Fruit fly (Drosophila melanogaster) whole organism, prepupa: ENCODE measurements around the gene Cyp4ac3.

Source experiments
- Blimp-1 ChIP-seq: fragments of 200-800 bp; sonication (Bioruptor generic); optimal IDR thresholded peaks from 3 replicates; lab custom pipeline; 2017; ENCODE audit warnings: missing biosample characterization, missing genetic modification characterization, mild to moderate bottlenecking, moderate library complexity, missing genetic modification reagents
- CG10631 ChIP-seq: fragments of 200-800 bp; sonication (Bioruptor generic); optimal IDR thresholded peaks from 2 replicates; lab custom pipeline; 2016; ENCODE audit warnings: missing biosample characterization, missing genetic modification characterization
- CG11294 ChIP-seq: fragments of 200-800 bp; sonication (Bioruptor generic); IDR thresholded peaks from 2 replicates; pipeline ENCODE4 v1.3.6; 2022; ENCODE audit warnings: missing biosample characterization, missing genetic modification characterization
- CG11762 ChIP-seq: fragments of 200-800 bp; sonication (Bioruptor generic); optimal IDR thresholded peaks from 3 replicates; lab custom pipeline; 2016; ENCODE audit warnings: missing biosample characterization, missing genetic modification characterization; ENCODE audit not compliant: insufficient read depth
- CG15336 ChIP-seq: fragments of 200-800 bp; sonication (Bioruptor generic); IDR thresholded peaks from 2 replicates; pipeline ENCODE4 v1.3.6; 2022; ENCODE audit warnings: missing biosample characterization, missing genetic modification characterization
- CG1621 ChIP-seq: fragments of 200-800 bp; sonication (Bioruptor generic); optimal IDR thresholded peaks from 3 replicates; lab custom pipeline; 2018; ENCODE audit warnings: missing biosample characterization, mild to moderate bottlenecking, missing genetic modification characterization
- CG16779 ChIP-seq: fragments of 200-800 bp; sonication (Bioruptor generic); optimal IDR thresholded peaks from 3 replicates; lab custom pipeline; 2017; ENCODE audit warnings: missing biosample characterization, mild to moderate bottlenecking, missing genetic modification characterization
- CG3032 ChIP-seq: fragments of 200-800 bp; optimal IDR thresholded peaks from 2 replicates; lab custom pipeline; 2019; ENCODE audit warnings: missing biosample characterization, mild to moderate bottlenecking, missing genetic modification characterization, moderate library complexity
- CG31627 ChIP-seq: fragments of 200-800 bp; sonication (Bioruptor generic); optimal IDR thresholded peaks from 3 replicates; lab custom pipeline; 2016; ENCODE audit warnings: missing biosample characterization, missing genetic modification characterization
- CG32006 ChIP-seq: fragments of 200-800 bp; sonication (Bioruptor generic); optimal IDR thresholded peaks from 3 replicates; lab custom pipeline; 2017; ENCODE audit warnings: missing biosample characterization, mild to moderate bottlenecking, missing genetic modification characterization
- CG4318 ChIP-seq: fragments of 200-800 bp; sonication (Bioruptor generic); optimal IDR thresholded peaks from 3 replicates; lab custom pipeline; 2017; ENCODE audit warnings: missing biosample characterization, mild to moderate bottlenecking, missing genetic modification characterization
- CG6163 ChIP-seq: fragments of 200-800 bp; sonication (Bioruptor generic); IDR thresholded peaks from 3 replicates; pipeline ENCODE4 v1.3.6; 2022; ENCODE audit warnings: missing biosample characterization, missing genetic modification characterization
- CG6276 ChIP-seq: fragments of 200-800 bp; sonication (Bioruptor generic); optimal IDR thresholded peaks from 2 replicates; lab custom pipeline; 2017; ENCODE audit warnings: missing biosample characterization, mild to moderate bottlenecking, missing genetic modification characterization
- CG6808 ChIP-seq: fragments of 200-800 bp; sonication (Bioruptor generic); optimal IDR thresholded peaks from 3 replicates; lab custom pipeline; 2017; ENCODE audit warnings: missing biosample characterization, missing genetic modification characterization, mild to moderate bottlenecking, moderate library complexity, missing genetic modification reagents
- CG6854 ChIP-seq: fragments of 200-800 bp; sonication (Bioruptor generic); optimal IDR thresholded peaks from 2 replicates; lab custom pipeline; 2017; ENCODE audit warnings: missing biosample characterization, mild to moderate bottlenecking, missing genetic modification characterization
- CG8119 ChIP-seq: fragments of 200-800 bp; sonication (Bioruptor generic); IDR thresholded peaks from 3 replicates; pipeline ENCODE4 v1.3.6; 2022; ENCODE audit warnings: missing biosample characterization, missing genetic modification characterization
- CG8319 ChIP-seq: fragments of 200-800 bp; sonication (Bioruptor generic); optimal IDR thresholded peaks from 3 replicates; lab custom pipeline; 2016; ENCODE audit warnings: missing biosample characterization, missing genetic modification characterization
- CG8632 ChIP-seq: fragments of 200-800 bp; sonication (Bioruptor generic); optimal IDR thresholded peaks from 3 replicates; lab custom pipeline; 2016; ENCODE audit warnings: missing biosample characterization, missing genetic modification characterization
- CG9139 ChIP-seq: fragments of 200-800 bp; sonication (Bioruptor generic); optimal IDR thresholded peaks from 3 replicates; lab custom pipeline; 2017; ENCODE audit warnings: missing biosample characterization, mild to moderate bottlenecking, missing genetic modification characterization
- Eip75B ChIP-seq: fragments of 200-800 bp; sonication (Bioruptor generic); optimal IDR thresholded peaks from 3 replicates; lab custom pipeline; 2016; ENCODE audit warnings: missing biosample characterization, missing genetic modification characterization
- Eip78C ChIP-seq: fragments of 200-800 bp; sonication (Bioruptor generic); peaks from one replicate; lab custom pipeline; 2016; ENCODE audit warnings: missing biosample characterization, missing genetic modification characterization
- Eip93F ChIP-seq: fragments of 200-800 bp; sonication (Bioruptor generic); optimal IDR thresholded peaks from 2 replicates; lab custom pipeline; 2016; ENCODE audit warnings: missing biosample characterization, mild to moderate bottlenecking, missing genetic modification characterization
- Ets21C ChIP-seq: fragments of 200-800 bp; sonication (Bioruptor generic); optimal IDR thresholded peaks from 3 replicates; lab custom pipeline; 2016; ENCODE audit warnings: missing biosample characterization, missing genetic modification characterization
- Ets96B ChIP-seq: fragments of 200-800 bp; optimal IDR thresholded peaks from 2 replicates; lab custom pipeline; 2019; ENCODE audit warnings: missing biosample characterization, mild to moderate bottlenecking, missing genetic modification characterization, moderate library complexity
- Gug ChIP-seq: fragments of 200-800 bp; sonication (Bioruptor generic); IDR thresholded peaks from 2 replicates; pipeline ENCODE4 v1.3.6; 2022; ENCODE audit warnings: missing biosample characterization, missing genetic modification characterization
- Hr38 ChIP-seq: sonication (Bioruptor generic); optimal IDR thresholded peaks from 2 replicates; lab custom pipeline; 2016; ENCODE audit warnings: missing biosample characterization, missing genetic modification characterization
- Hr39 ChIP-seq: fragments of 200-800 bp; sonication (Bioruptor generic); optimal IDR thresholded peaks from 2 replicates; lab custom pipeline; 2016; ENCODE audit warnings: missing biosample characterization, missing genetic modification characterization
- Hr4 ChIP-seq: fragments of 200-800 bp; sonication (Bioruptor generic); optimal IDR thresholded peaks from 3 replicates; lab custom pipeline; 2016; ENCODE audit warnings: missing biosample characterization, missing genetic modification characterization
- Met ChIP-seq: fragments of 200-800 bp; sonication (Bioruptor generic); optimal IDR thresholded peaks from 3 replicates; lab custom pipeline; 2016; ENCODE audit warnings: missing biosample characterization, missing genetic modification characterization
- OdsH ChIP-seq: fragments of 200-800 bp; sonication (Bioruptor generic); optimal IDR thresholded peaks from 3 replicates; lab custom pipeline; 2016; ENCODE audit warnings: missing biosample characterization, missing genetic modification characterization
- Sox102F ChIP-seq: fragments of 200-800 bp; sonication (Bioruptor generic); optimal IDR thresholded peaks from 2 replicates; lab custom pipeline; 2016; ENCODE audit warnings: missing biosample characterization, mild to moderate bottlenecking, missing genetic modification characterization
- Sox14 ChIP-seq: fragments of 200-800 bp; sonication (Bioruptor generic); optimal IDR thresholded peaks from 3 replicates; lab custom pipeline; 2016; ENCODE audit warnings: missing biosample characterization, missing genetic modification characterization
- achi ChIP-seq: fragments of 200-800 bp; sonication (Bioruptor generic); optimal IDR thresholded peaks from 3 replicates; lab custom pipeline; 2016; ENCODE audit warnings: missing biosample characterization, missing genetic modification characterization
- acj6 ChIP-seq: fragments of 200-800 bp; sonication (Bioruptor generic); optimal IDR thresholded peaks from 3 replicates; lab custom pipeline; 2016; ENCODE audit warnings: missing biosample characterization, missing genetic modification characterization
- dac ChIP-seq: fragments of 200-800 bp; sonication (Bioruptor generic); optimal IDR thresholded peaks from 2 replicates; lab custom pipeline; 2017; ENCODE audit warnings: missing biosample characterization, mild to moderate bottlenecking, missing genetic modification characterization
- dsx ChIP-seq: fragments of 200-800 bp; optimal IDR thresholded peaks from 3 replicates; lab custom pipeline; 2019; ENCODE audit warnings: missing biosample characterization, mild to moderate bottlenecking, missing genetic modification characterization, moderate library complexity; ENCODE audit not compliant: poor library complexity, severe bottlenecking
- eg ChIP-seq: fragments of 200-800 bp; sonication (Bioruptor generic); IDR thresholded peaks from 3 replicates; pipeline ENCODE4 v1.3.6; 2022; ENCODE audit warnings: missing biosample characterization, missing genetic modification characterization
- fd59A ChIP-seq: fragments of 200-800 bp; sonication (Bioruptor generic); optimal IDR thresholded peaks from 2 replicates; lab custom pipeline; 2017; ENCODE audit warnings: missing biosample characterization, mild to moderate bottlenecking, missing genetic modification characterization, missing genetic modification reagents
- fd85E ChIP-seq: fragments of 200-800 bp; sonication (Bioruptor generic); optimal IDR thresholded peaks from 3 replicates; lab custom pipeline; 2016; ENCODE audit warnings: missing biosample characterization, missing genetic modification characterization
- fkh ChIP-seq: fragments of 200-800 bp; sonication (Bioruptor generic); optimal IDR thresholded peaks from 3 replicates; lab custom pipeline; 2017; ENCODE audit warnings: missing biosample characterization, mild to moderate bottlenecking, missing genetic modification characterization, moderate library complexity
- net ChIP-seq: fragments of 200-800 bp; sonication (Bioruptor generic); optimal IDR thresholded peaks from 3 replicates; lab custom pipeline; 2016; ENCODE audit warnings: missing biosample characterization, missing genetic modification characterization
- pdm3 ChIP-seq: fragments of 200-800 bp; sonication (Bioruptor generic); optimal IDR thresholded peaks from 3 replicates; lab custom pipeline; 2016; ENCODE audit warnings: missing biosample characterization, missing genetic modification characterization
- salr ChIP-seq, 2 experiments: fragments of 200-800 bp; sonication (Bioruptor generic); optimal IDR thresholded peaks; 3 replicates each; lab custom pipeline; 2016 to 2018; ENCODE audit warnings: missing biosample characterization in 2 of 2, missing genetic modification characterization in 2 of 2, mild to moderate bottlenecking in 1 of 2
- spab ChIP-seq: fragments of 200-800 bp; sonication (Bioruptor generic); optimal IDR thresholded peaks from 2 replicates; lab custom pipeline; 2017; ENCODE audit warnings: missing biosample characterization, mild to moderate bottlenecking, missing genetic modification characterization, missing genetic modification reagents
- ss ChIP-seq, 2 experiments: fragments of 200-800 bp; sonication (Bioruptor generic); optimal IDR thresholded peaks; 2 replicates in 1 of 2; 3 replicates in 1 of 2; lab custom pipeline; 2017 to 2018; ENCODE audit warnings: mild to moderate bottlenecking in 2 of 2, missing biosample characterization in 2 of 2, missing genetic modification characterization in 2 of 2, moderate library complexity in 1 of 2
- svp ChIP-seq: fragments of 200-800 bp; sonication (Bioruptor generic); peaks from one replicate; lab custom pipeline; 2016; ENCODE audit warnings: missing biosample characterization, missing genetic modification characterization
- vri ChIP-seq: fragments of 200-800 bp; sonication (Bioruptor generic); optimal IDR thresholded peaks from 3 replicates; lab custom pipeline; 2016; ENCODE audit warnings: missing biosample characterization, mild to moderate bottlenecking, missing genetic modification characterization

Gene Cyp4ac3

dm6 chr2L:5252399-5253030 is 15.8 kb upstream of the Cyp4ac3 start (continued):
- peak; percentile 37 for TF ChIP-seq OdsH
- peak; percentile 65 to 78 for TF ChIP-seq ss (GFP tag; optimal IDR thresholded peaks at IDR 0.05; lab: Kevin White, UChicago)
- no peak for TF ChIP-seq fkh (GFP tag; lab: Kevin White, UChicago)
- peak; percentile 56 for TF ChIP-seq achi (GFP tag; lab: Kevin White, UChicago)
- peak; percentile 60 for TF ChIP-seq Hr39
- peak; percentile 81 for TF ChIP-seq vri
- peak; percentile 61 for TF ChIP-seq Ets21C (GFP tag; lab: Kevin White, UChicago)
- TF ChIP-seq fd85E: no peak
- TF ChIP-seq, all 60 proteins: peak for 41

- TF ChIP-seq CG11762 (GFP tag; lab: Kevin White, UChicago) (peak; percentile 85), CG8319 (GFP tag; lab: Kevin White, UChicago) (peak; percentile 86), CG32006 (peak; percentile 80), CG6854 (GFP tag; lab: Kevin White, UChicago) (peak; percentile 94), CG31627 (GFP tag; lab: Kevin White, UChicago) (peak; percentile 96), CG6163 (GFP tag; lab: Robert Waterston, UW) (peak; percentile 93), acj6 (peak; percentile 91), Hr39 (peak; percentile 97), CG8632 (peak; percentile 88), Ets96B (tag; lab: Kevin White, UChicago) (peak; percentile 94), CG3032 (peak; percentile 93), Sox14 (peak; percentile 96), CG8119 (peak; percentile 82), CG15336 (GFP tag; lab: Robert Waterston, UW) (peak; percentile 80), fkh (GFP tag; lab: Kevin White, UChicago) (no peak), Eip75B (peak; percentile 95), CG6808 (GFP tag; lab: Kevin White, UChicago) (peak; percentile 91), dac (GFP tag; lab: Kevin White, UChicago) (peak; percentile 44), net (peak; percentile 91), svp (GFP tag; lab: Kevin White, UChicago) (peak; percentile 99), CG10631 (GFP tag; lab: Kevin White, UChicago) (peak; percentile 94), CG4318 (peak; percentile 55), fd59A (GFP tag; lab: Kevin White, UChicago) (peak; percentile 92), Hr38 (GFP tag; lab: Kevin White, UChicago) (no peak), Met (GFP tag; lab: Kevin White, UChicago) (peak; percentile 97), CG6276 (GFP tag; lab: Kevin White, UChicago) (peak; percentile 77), CG11294 (GFP tag; lab: Robert Waterston, UW) (peak; percentile 33; the same call in 1 of the 2 replicates), Eip93F (GFP tag; lab: Kevin White, UChicago) (peak; percentile 78), CG1621 (tag; lab: Kevin White, UChicago) (peak; percentile 90), Eip78C (GFP tag; lab: Kevin White, UChicago) (peak; percentile 99), Hr4 (GFP tag; lab: Kevin White, UChicago) (peak; percentile 69), eg (GFP tag; lab: Robert Waterston, UW) (peak; percentile 76), pdm3 (peak; percentile 94), OdsH (peak; percentile 91), Blimp-1 (GFP tag; lab: Kevin White, UChicago) (peak; percentile 83), ss (GFP tag; optimal IDR thresholded peaks at IDR 0.05; lab: Kevin White, UChicago) (peak; percentile 92), CG9139 (GFP tag; lab: Kevin White, UChicago) (peak; percentile 86), dsx (GFP tag; lab: Kevin White, UChicago) (peak; percentile 92), Gug (GFP tag; lab: Robert Waterston, UW) (peak; percentile 58; the same call in 1 of the 2 replicates), Sox102F (GFP tag; lab: Kevin White, UChicago) (peak; percentile 95), salr (GFP tag; optimal IDR thresholded peaks at IDR 0.05; lab: Kevin White, UChicago) (peak; percentile 77 to 83), CG16779 (tag; lab: Kevin White, UChicago) (peak; percentile 78), spab (GFP tag; lab: Kevin White, UChicago) (peak; percentile 95)
These were observed 14.1 kb upstream of the Cyp4ac3 start for dm6 chr2L:5254105-5254711.
